Worm (Caenorhabditis elegans) whole organism, L4 larva: ENCODE results near the gene C55C3.4.

Source experiments
- Y5F2A.4 ChIP-seq: fragments of 200-800 bp; sonication (Bioruptor generic); optimal IDR thresholded peaks from 2 replicates; lab custom pipeline; 2018; ENCODE audit warnings: mild to moderate bottlenecking, missing genetic modification characterization, missing compliant biosample characterization
- nhr-41 ChIP-seq: fragments of 200-800 bp; sonication (Bioruptor generic); IDR thresholded peaks from 2 replicates; pipeline ENCODE4 v1.3.6; 2022; ENCODE audit warnings: missing genetic modification reagents, missing genetic modification characterization, missing compliant biosample characterization

ce11 chrIV:5664375-5665004, 13.5 kb downstream of the C55C3.4 start, which contains the start of gene bec-1:
- no peak for TF ChIP-seq nhr-41
- TF ChIP-seq Y5F2A.4 = no peak
